Worm (Caenorhabditis elegans): ENCODE data around the gene cyp-14A4.

Gene cyp-14A4

ce11 chrX:13324326-13324725, 40.3 kb upstream of the cyp-14A4 start:
- TF ChIP-seq flh-1 (GFP tag; optimal IDR thresholded peaks at IDR 0.05) (no peak), hlh-1 (tag; optimal IDR thresholded peaks at IDR 0.05) (no peak), nhr-12 (tag; optimal IDR thresholded peaks at IDR 0.05) (no peak), sptf-1 (tag; optimal IDR thresholded peaks at IDR 0.05) (no peak), lin-32 (GFP tag; optimal IDR thresholded peaks at IDR 0.05) (no peak), elt-1 (tag; optimal IDR thresholded peaks at IDR 0.05; ENCODE audit: borderline replicate concordance, insufficient read depth) (no peak), drap-1 (GFP tag; optimal IDR thresholded peaks at IDR 0.05) (no peak), mep-1 (tag; optimal IDR thresholded peaks at IDR 0.05) (no peak), cnd-1 (tag; optimal IDR thresholded peaks at IDR 0.05) (no peak), tbx-8 (GFP tag; optimal IDR thresholded peaks at IDR 0.05) (no peak), mab-5 (tag; optimal IDR thresholded peaks at IDR 0.05) (no peak), ceh-83 (GFP tag; optimal IDR thresholded peaks at IDR 0.05) (no peak), mls-2 (tag; optimal IDR thresholded peaks at IDR 0.05) (no peak), nhr-28 (tag; optimal IDR thresholded peaks at IDR 0.05) (no peak), nhr-76 (tag; optimal IDR thresholded peaks at IDR 0.05) (no peak)

- TF ChIP-seq hlh-1 (tag; optimal IDR thresholded peaks at IDR 0.05) (no peak), M03D4.4 (tag; optimal IDR thresholded peaks at IDR 0.05) (no peak), nhr-237 (tag; optimal IDR thresholded peaks at IDR 0.05) (no peak), drap-1 (GFP tag; optimal IDR thresholded peaks at IDR 0.05) (no peak), cnd-1 (tag; optimal IDR thresholded peaks at IDR 0.05) (no peak), ham-2 (GFP tag; optimal IDR thresholded peaks at IDR 0.05) (no peak), nhr-2 (tag; optimal IDR thresholded peaks at IDR 0.05) (no peak), unc-39 (tag; optimal IDR thresholded peaks at IDR 0.05) (no peak), sptf-1 (tag; optimal IDR thresholded peaks at IDR 0.05) (no peak), lin-32 (GFP tag; optimal IDR thresholded peaks at IDR 0.05) (no peak), ceh-43 (GFP tag; optimal IDR thresholded peaks at IDR 0.05) (no peak), mls-2 (tag; optimal IDR thresholded peaks at IDR 0.05) (no peak), tbx-8 (GFP tag; optimal IDR thresholded peaks at IDR 0.05) (no peak), mep-1 (tag; optimal IDR thresholded peaks at IDR 0.05) (no peak), elt-1 (tag; optimal IDR thresholded peaks at IDR 0.05; ENCODE audit: borderline replicate concordance, insufficient read depth) (no peak), snpc-4 (tag; optimal IDR thresholded peaks at IDR 0.05) (no peak), ztf-11 (tag; optimal IDR thresholded peaks at IDR 0.05) (no peak)
Observed at ce11 chrX:13323697-13324096, 39.7 kb upstream of the cyp-14A4 start.

- TF ChIP-seq nhr-28 (tag; optimal IDR thresholded peaks at IDR 0.05) (no peak), tbx-8 (GFP tag; optimal IDR thresholded peaks at IDR 0.05) (no peak), zip-8 (tag; optimal IDR thresholded peaks at IDR 0.05) (no peak), nhr-12 (tag; optimal IDR thresholded peaks at IDR 0.05) (no peak), ceh-83 (GFP tag; optimal IDR thresholded peaks at IDR 0.05) (no peak), lsy-2 (tag; optimal IDR thresholded peaks at IDR 0.05) (no peak), unc-62 (GFP tag; optimal IDR thresholded peaks at IDR 0.05) (no peak), M03D4.4 (tag; optimal IDR thresholded peaks at IDR 0.05) (no peak), bed-3 (GFP tag; optimal IDR thresholded peaks at IDR 0.05) (no peak), lin-32 (GFP tag; optimal IDR thresholded peaks at IDR 0.05) (no peak)
Observed at ce11 chrX:13322886-13323285, 38.9 kb upstream of the cyp-14A4 start, which contains the start of gene F46G10.2. Gene F46G10.2 (plus strand): TSS chrX:13322963.

ce11 chrX:13320575-13320974, 36.6 kb upstream of the cyp-14A4 start:
- TF ChIP-seq tbx-8 (GFP tag; optimal IDR thresholded peaks at IDR 0.05) = no peak
- peak; percentile 2 for TF ChIP-seq zip-8 (tag; optimal IDR thresholded peaks at IDR 0.05)
- TF ChIP-seq unc-62 (GFP tag; optimal IDR thresholded peaks at IDR 0.05) = peak; percentile 27
- TF ChIP-seq pha-4 (tag; optimal IDR thresholded peaks at IDR 0.05) = no peak

ce11 chrX:13318316-13318715, 34.3 kb upstream of the cyp-14A4 start:
- no peak for TF ChIP-seq mep-1 (tag; optimal IDR thresholded peaks at IDR 0.05)
- TF ChIP-seq lin-13 (tag; optimal IDR thresholded peaks at IDR 0.05) = no peak
- TF ChIP-seq unc-120 (tag; optimal IDR thresholded peaks at IDR 0.05; ENCODE audit: poor library complexity, severe bottlenecking) = no peak
- no peak for TF ChIP-seq nhr-12 (tag; optimal IDR thresholded peaks at IDR 0.05)
- no peak for TF ChIP-seq snpc-4 (tag; optimal IDR thresholded peaks at IDR 0.05)
- peak; percentile 16 for TF ChIP-seq hlh-1 (tag; optimal IDR thresholded peaks at IDR 0.05)
- no peak for TF ChIP-seq cnd-1 (tag; optimal IDR thresholded peaks at IDR 0.05)

ce11 chrX:13317532-13317931, 33.5 kb upstream of the cyp-14A4 start:
- TF ChIP-seq hlh-1 (tag; optimal IDR thresholded peaks at IDR 0.05) (peak; percentile 80), sptf-1 (tag; optimal IDR thresholded peaks at IDR 0.05) (no peak)
